Fruit fly (Drosophila melanogaster) whole organism, embryonic: Measurements from ENCODE around the gene Lsm12a.

Experiments used
- Ada2b ChIP-seq: fragments of 200-800 bp; sonication (Bioruptor generic); IDR thresholded peaks from 2 replicates; pipeline ENCODE4 v1.3.6; 2022; ENCODE audit warnings: missing biosample characterization, missing genetic modification characterization
- Atf6 ChIP-seq: fragments of 200-800 bp; sonication (Bioruptor generic); IDR thresholded peaks from 2 replicates; pipeline ENCODE4 v1.3.6; 2022; ENCODE audit warnings: missing biosample characterization, missing genetic modification characterization
- CG10267 ChIP-seq: fragments of 200-800 bp; sonication (Bioruptor generic); optimal IDR thresholded peaks from 2 replicates; lab custom pipeline; 2018; ENCODE audit warnings: missing biosample characterization, mild to moderate bottlenecking, missing genetic modification characterization, moderate library complexity
- CG10274 ChIP-seq: fragments of 200-800 bp; sonication (Bioruptor generic); optimal IDR thresholded peaks from 3 replicates; lab custom pipeline; 2017; ENCODE audit warnings: missing biosample characterization, mild to moderate bottlenecking, missing genetic modification characterization
- CG11093 ChIP-seq: fragments of 200-800 bp; sonication (Bioruptor generic); IDR thresholded peaks from 3 replicates; pipeline ENCODE4 v1.3.6; 2022; ENCODE audit warnings: missing biosample characterization, missing genetic modification characterization
- CG11456 ChIP-seq: fragments of 200-800 bp; sonication (Bioruptor generic); IDR thresholded peaks from 3 replicates; pipeline ENCODE4 v1.3.6; 2022; ENCODE audit warnings: missing biosample characterization, missing genetic modification characterization
- CG12071 ChIP-seq: fragments of 200-800 bp; sonication (Bioruptor generic); optimal IDR thresholded peaks from 3 replicates; lab custom pipeline; 2018; ENCODE audit warnings: missing biosample characterization, mild to moderate bottlenecking, missing genetic modification characterization
- CG13123 ChIP-seq: fragments of 200-800 bp; sonication (Bioruptor generic); optimal IDR thresholded peaks from 2 replicates; lab custom pipeline; 2016; ENCODE audit warnings: missing biosample characterization, missing genetic modification characterization
- CG14860 ChIP-seq: fragments of 200-800 bp; sonication (Bioruptor generic); IDR thresholded peaks from 3 replicates; pipeline ENCODE4 v1.3.6; 2022; ENCODE audit warnings: missing biosample characterization, missing genetic modification characterization; ENCODE audit not compliant: partially characterized antibody
- CG18599 ChIP-seq: fragments of 200-800 bp; sonication (Bioruptor generic); optimal IDR thresholded peaks from 3 replicates; lab custom pipeline; 2017; ENCODE audit warnings: missing biosample characterization, missing genetic modification characterization, mild to moderate bottlenecking, moderate library complexity, missing genetic modification reagents
- CG2116 ChIP-seq: fragments of 200-800 bp; sonication (Bioruptor generic); optimal IDR thresholded peaks from 3 replicates; lab custom pipeline; 2018; ENCODE audit warnings: missing biosample characterization, mild to moderate bottlenecking, missing genetic modification characterization
- CG32532 ChIP-seq: fragments of 200-800 bp; sonication (Bioruptor generic); IDR thresholded peaks from 2 replicates; pipeline ENCODE4 v1.3.6; 2022; ENCODE audit warnings: missing biosample characterization, missing genetic modification characterization
- CG4328 ChIP-seq: fragments of 200-800 bp; sonication (Bioruptor generic); optimal IDR thresholded peaks from 3 replicates; lab custom pipeline; 2017; ENCODE audit warnings: missing biosample characterization, missing genetic modification reagents, missing genetic modification characterization
- CG7963 ChIP-seq: fragments of 200-800 bp; sonication (Bioruptor generic); IDR thresholded peaks from 3 replicates; pipeline ENCODE4 v1.3.6; 2022; ENCODE audit warnings: missing biosample characterization, missing genetic modification characterization; ENCODE audit not compliant: partially characterized antibody
- CG8290 ChIP-seq, 3 experiments: fragments of 200-800 bp; sonication (Bioruptor generic); optimal IDR thresholded peaks; 2 replicates each; lab custom pipeline; 2016 to 2019; ENCODE audit warnings: missing biosample characterization in 3 of 3, missing genetic modification characterization in 3 of 3, mild to moderate bottlenecking in 2 of 3, moderate library complexity in 1 of 3
- CG9932 ChIP-seq: fragments of 200-800 bp; sonication (Bioruptor generic); IDR thresholded peaks from 2 replicates; pipeline ENCODE4 v1.3.6; 2022; ENCODE audit warnings: missing biosample characterization, missing genetic modification characterization
- Chrac-16 ChIP-seq: fragments of 200-800 bp; sonication (Bioruptor generic); optimal IDR thresholded peaks from 3 replicates; lab custom pipeline; 2016; ENCODE audit warnings: missing biosample characterization, missing genetic modification characterization
- Dp ChIP-seq: fragments of 200-800 bp; sonication (Bioruptor generic); optimal IDR thresholded peaks from 2 replicates; lab custom pipeline; 2018; ENCODE audit warnings: missing biosample characterization, mild to moderate bottlenecking, missing genetic modification characterization, moderate library complexity
- Gsc ChIP-seq: fragments of 200-800 bp; sonication (Bioruptor generic); IDR thresholded peaks from 2 replicates; pipeline ENCODE4 v1.3.6; 2022; ENCODE audit warnings: missing biosample characterization, missing genetic modification characterization
- H15 ChIP-seq: fragments of 200-800 bp; sonication (Bioruptor generic); IDR thresholded peaks from 3 replicates; pipeline ENCODE4 v1.3.6; 2022; ENCODE audit warnings: missing biosample characterization, missing genetic modification characterization
- Lpt ChIP-seq: fragments of >200 bp; optimal IDR thresholded peaks from 2 replicates; lab custom pipeline; 2018; ENCODE audit warnings: missing biosample characterization, missing genetic modification characterization
- Max ChIP-seq: fragments of 200-800 bp; sonication (Bioruptor generic); optimal IDR thresholded peaks from 2 replicates; lab custom pipeline; 2016; ENCODE audit warnings: missing biosample characterization, mild to moderate bottlenecking, missing genetic modification characterization
- NC2α ChIP-seq: fragments of 200-800 bp; sonication (Bioruptor generic); optimal IDR thresholded peaks from 2 replicates; lab custom pipeline; 2016; ENCODE audit warnings: missing biosample characterization, missing genetic modification characterization
- NFAT ChIP-seq: fragments of 200-800 bp; sonication (Bioruptor generic); IDR thresholded peaks from 2 replicates; pipeline ENCODE4 v1.3.6; 2022; ENCODE audit warnings: missing biosample characterization, missing genetic modification characterization
- Rx ChIP-seq: fragments of 200-800 bp; sonication (Bioruptor generic); IDR thresholded peaks from 2 replicates; pipeline ENCODE4 v1.3.6; 2022; ENCODE audit warnings: missing biosample characterization, missing genetic modification characterization
- Scr ChIP-seq: fragments of 200-800 bp; sonication (Bioruptor generic); IDR thresholded peaks from 2 replicates; pipeline ENCODE4 v1.3.6; 2022; ENCODE audit warnings: missing biosample characterization, missing genetic modification characterization; ENCODE audit not compliant: partially characterized antibody
- Sry-δ ChIP-seq: fragments of 200-800 bp; sonication (Bioruptor generic); optimal IDR thresholded peaks from 2 replicates; lab custom pipeline; 2016; ENCODE audit warnings: missing biosample characterization, missing genetic modification characterization
- Taf1 ChIP-seq: fragments of 200-800 bp; sonication (Bioruptor generic); IDR thresholded peaks from 2 replicates; pipeline ENCODE4 v1.3.6; 2022; ENCODE audit warnings: missing biosample characterization, missing genetic modification characterization
- YL-1 ChIP-seq: fragments of 200-800 bp; sonication (Bioruptor generic); optimal IDR thresholded peaks from 3 replicates; lab custom pipeline; 2017; ENCODE audit warnings: missing biosample characterization, mild to moderate bottlenecking, missing genetic modification characterization
- ac ChIP-seq: fragments of 200-800 bp; sonication (Bioruptor generic); optimal IDR thresholded peaks from 3 replicates; lab custom pipeline; 2017; ENCODE audit warnings: missing biosample characterization, mild to moderate bottlenecking, missing genetic modification characterization
- cas ChIP-seq: fragments of 200-800 bp; sonication (Bioruptor generic); IDR thresholded peaks from 2 replicates; pipeline ENCODE4 v1.3.6; 2022; ENCODE audit warnings: missing biosample characterization, missing genetic modification characterization
- ci ChIP-seq: fragments of 200-800 bp; sonication (Bioruptor generic); IDR thresholded peaks from 3 replicates; pipeline ENCODE4 v1.3.6; 2022; ENCODE audit warnings: missing biosample characterization, missing genetic modification characterization
- crc ChIP-seq: fragments of 200-800 bp; sonication (Bioruptor generic); optimal IDR thresholded peaks from 2 replicates; lab custom pipeline; 2016; ENCODE audit warnings: missing biosample characterization, missing genetic modification characterization
- dan ChIP-seq: fragments of 200-800 bp; sonication (Bioruptor generic); IDR thresholded peaks from 2 replicates; pipeline ENCODE4 v1.3.6; 2022; ENCODE audit warnings: missing biosample characterization, missing genetic modification characterization
- dati ChIP-seq: fragments of 200-800 bp; sonication (Bioruptor generic); IDR thresholded peaks from 2 replicates; pipeline ENCODE4 v1.3.6; 2022; ENCODE audit warnings: missing biosample characterization, missing genetic modification characterization
- en ChIP-seq: fragments of 200-800 bp; sonication (Bioruptor generic); optimal IDR thresholded peaks from 2 replicates; lab custom pipeline; 2016; ENCODE audit warnings: missing biosample characterization, missing genetic modification characterization
- eve ChIP-seq, 2 experiments: fragments of >200 bp; optimal IDR thresholded peaks; 2 replicates each; lab custom pipeline; 2017; ENCODE audit warnings: missing biosample characterization in 2 of 2, missing genetic modification characterization in 2 of 2
- jumu ChIP-seq: fragments of 200-800 bp; sonication (Bioruptor generic); optimal IDR thresholded peaks from 3 replicates; lab custom pipeline; 2016; ENCODE audit warnings: missing biosample characterization, missing genetic modification characterization
- nau ChIP-seq: fragments of 200-800 bp; sonication (Bioruptor generic); optimal IDR thresholded peaks from 3 replicates; lab custom pipeline; 2017; ENCODE audit warnings: missing biosample characterization, mild to moderate bottlenecking, missing genetic modification characterization, missing genetic modification reagents
- nom ChIP-seq: fragments of 200-800 bp; sonication (Bioruptor generic); optimal IDR thresholded peaks from 2 replicates; lab custom pipeline; 2017; ENCODE audit warnings: missing biosample characterization, missing genetic modification characterization, mild to moderate bottlenecking, moderate library complexity, missing genetic modification reagents
- pita ChIP-seq: fragments of 200-800 bp; sonication (Bioruptor generic); optimal IDR thresholded peaks from 2 replicates; lab custom pipeline; 2017; ENCODE audit warnings: missing biosample characterization, mild to moderate bottlenecking, missing genetic modification characterization
- salm ChIP-seq: fragments of 200-800 bp; sonication (Bioruptor generic); optimal IDR thresholded peaks from 2 replicates; lab custom pipeline; 2018; ENCODE audit warnings: missing biosample characterization, mild to moderate bottlenecking, missing genetic modification characterization
- sens-2 ChIP-seq: fragments of 200-800 bp; sonication (Bioruptor generic); IDR thresholded peaks from 2 replicates; pipeline ENCODE4 v1.3.6; 2022; ENCODE audit warnings: missing biosample characterization, missing genetic modification characterization
- seq ChIP-seq: fragments of 200-800 bp; sonication (Bioruptor generic); IDR thresholded peaks from 2 replicates; pipeline ENCODE4 v1.3.6; 2022; ENCODE audit warnings: missing biosample characterization, missing genetic modification characterization
- stc ChIP-seq: fragments of 200-800 bp; sonication (Bioruptor generic); IDR thresholded peaks from 2 replicates; pipeline ENCODE4 v1.3.6; 2022; ENCODE audit warnings: missing biosample characterization, missing genetic modification characterization
- tll ChIP-seq, 2 experiments: fragments of 200-800 bp in 1 of 2; fragments of >200 bp in 1 of 2; sonication (Bioruptor generic) in 1 of 2; optimal IDR thresholded peaks; 2 replicates each; lab custom pipeline; 2017 to 2019; ENCODE audit warnings: missing biosample characterization in 2 of 2, missing genetic modification characterization in 2 of 2, mild to moderate bottlenecking in 1 of 2, moderate library complexity in 1 of 2
- z ChIP-seq: fragments of 200-800 bp; sonication (Bioruptor generic); IDR thresholded peaks from 3 replicates; pipeline ENCODE4 v1.3.6; 2022; ENCODE audit warnings: missing biosample characterization, missing genetic modification characterization
- zen2 ChIP-seq: fragments of 200-800 bp; sonication (Bioruptor generic); IDR thresholded peaks from 3 replicates; pipeline ENCODE4 v1.3.6; 2022; ENCODE audit warnings: missing biosample characterization, missing genetic modification characterization; ENCODE audit not compliant: partially characterized antibody
- zfh1 ChIP-seq: fragments of 200-800 bp; sonication (Bioruptor generic); IDR thresholded peaks from 3 replicates; pipeline ENCODE4 v1.3.6; 2022; ENCODE audit warnings: missing biosample characterization, missing genetic modification characterization

Gene Lsm12a

dm6 chrX:12006678-12007441 is 11.6 kb upstream of the Lsm12a start, which contains the start of gene CG1806 (continued):
- TF ChIP-seq nom = peak; percentile 82
- TF ChIP-seq Max = no peak
- TF ChIP-seq salm (tag; lab: Kevin White, UChicago) = no peak
- TF ChIP-seq crc (GFP tag; lab: Kevin White, UChicago) = no peak
- TF ChIP-seq Lpt (GFP tag; lab: Kevin White, UChicago) = no peak
- peak; percentile 2 for TF ChIP-seq Chrac-16 (GFP tag; lab: Kevin White, UChicago)
- no peak for TF ChIP-seq dan
- TF ChIP-seq Dp (GFP tag; lab: Kevin White, UChicago) = no peak
- TF ChIP-seq CG14860 (GFP tag; lab: Robert Waterston, UW) = no peak
- TF ChIP-seq CG10274 = no peak
- 0 out of 2 replicates have a peak, but pooled peaks have one; percentile 31 for TF ChIP-seq Atf6 (GFP tag; lab: Robert Waterston, UW)
- no peak for TF ChIP-seq pita (GFP tag; lab: Kevin White, UChicago)
- TF ChIP-seq ci = peak; percentile 24; the same call in 2 of the 3 replicates
- TF ChIP-seq Gsc (GFP tag; lab: Robert Waterston, UW) = no peak
- TF ChIP-seq Taf1 (GFP tag; lab: Robert Waterston, UW) = no peak
- TF ChIP-seq CG12071 (GFP tag; lab: Kevin White, UChicago) = peak; percentile 24
- no peak for TF ChIP-seq jumu
- TF ChIP-seq CG7963 (GFP tag; lab: Robert Waterston, UW) = no peak
- TF ChIP-seq Scr = no peak; the same call in 1 of the 2 replicates
- TF ChIP-seq nau = peak; percentile 0
- peak in 1 of 2 experiments; percentile 38 for TF ChIP-seq eve (GFP tag; optimal IDR thresholded peaks at IDR 0.05; lab: Kevin White, UChicago)
- TF ChIP-seq sens-2 (GFP tag; lab: Robert Waterston, UW) = no peak
- no peak for TF ChIP-seq NFAT (GFP tag; lab: Robert Waterston, UW)
- TF ChIP-seq CG8290 (GFP tag; optimal IDR thresholded peaks at IDR 0.05; lab: Kevin White, UChicago) = no peak
- TF ChIP-seq CG8290 (tag; optimal IDR thresholded peaks at IDR 0.05; lab: Kevin White, UChicago) = no peak
- TF ChIP-seq CG11456 (GFP tag; lab: Robert Waterston, UW) = no peak
- TF ChIP-seq CG32532 (GFP tag; lab: Robert Waterston, UW) = peak; percentile 65; the same call in 1 of the 2 replicates
- TF ChIP-seq CG18599 (GFP tag; lab: Kevin White, UChicago) = no peak
- TF ChIP-seq Sry-δ = no peak
- TF ChIP-seq dati (GFP tag; lab: Robert Waterston, UW) = no peak
- TF ChIP-seq NC2α (GFP tag; lab: Kevin White, UChicago) = no peak
- TF ChIP-seq CG9932 (GFP tag; lab: Robert Waterston, UW) = 0 out of 2 replicates have a peak, but pooled peaks have one; percentile 14
- 0 out of 2 replicates have a peak, but pooled peaks have one; percentile 13 for TF ChIP-seq cas (GFP tag; lab: Robert Waterston, UW)
- no peak for TF ChIP-seq stc
- no peak for TF ChIP-seq en (GFP tag; lab: Kevin White, UChicago)
- TF ChIP-seq CG2116 (GFP tag; lab: Kevin White, UChicago) = no peak
- no peak for TF ChIP-seq CG13123 (GFP tag; lab: Kevin White, UChicago)
- TF ChIP-seq CG11093 (GFP tag; lab: Robert Waterston, UW) = no peak
- no peak for TF ChIP-seq Rx (GFP tag; lab: Robert Waterston, UW)
- no peak for TF ChIP-seq Ada2b (GFP tag; lab: Robert Waterston, UW)
- TF ChIP-seq z (GFP tag; lab: Robert Waterston, UW) = peak; percentile 62; the same call in 1 of the 3 replicates
- no peak for TF ChIP-seq H15 (GFP tag; lab: Robert Waterston, UW)
- no peak for TF ChIP-seq CG10267
- TF ChIP-seq CG4328 = no peak
- TF ChIP-seq zen2 (GFP tag; lab: Robert Waterston, UW) = peak; percentile 62; the same call in 2 of the 3 replicates
- TF ChIP-seq ac (GFP tag; lab: Kevin White, UChicago) = no peak
- no peak for TF ChIP-seq zfh1 (GFP tag; lab: Robert Waterston, UW)
- TF ChIP-seq tll (GFP tag; optimal IDR thresholded peaks at IDR 0.05; lab: Kevin White, UChicago) = no peak
- no peak for TF ChIP-seq seq (GFP tag; lab: Robert Waterston, UW)
- no peak for TF ChIP-seq YL-1 (GFP tag; lab: Kevin White, UChicago)
